Worm (Caenorhabditis elegans) whole organism, early embryonic: ENCODE measurements around the gene F10C2.7.

Experiments used
- B0310.2 ChIP-seq: sonication (generic microtip); optimal IDR thresholded peaks from 2 replicates; lab custom pipeline; 2016; ENCODE audit warnings: mild to moderate bottlenecking, missing genetic modification characterization, missing compliant biosample characterization
- F13C5.2 ChIP-seq: sonication (generic microtip); optimal IDR thresholded peaks from 2 replicates; lab custom pipeline; 2017; ENCODE audit warnings: mild to moderate bottlenecking, missing genetic modification characterization, inconsistent platforms, missing compliant biosample characterization
- aly-1 ChIP-seq: sonication (generic microtip); optimal IDR thresholded peaks from 2 replicates; lab custom pipeline; 2016; ENCODE audit warnings: missing genetic modification characterization, missing compliant biosample characterization
- ama-1 ChIP-seq: fragments of 150-350 bp; optimal IDR thresholded peaks from 2 replicates; lab custom pipeline; 2014
- ceh-13 ChIP-seq: fragments of 200-800 bp; sonication (Bioruptor generic); optimal IDR thresholded peaks from 2 replicates; lab custom pipeline; 2018; ENCODE audit warnings: mild to moderate bottlenecking, missing genetic modification characterization, missing compliant biosample characterization
- ceh-36 ChIP-seq: sonication (generic microtip); optimal IDR thresholded peaks from 2 replicates; lab custom pipeline; 2016; ENCODE audit warnings: missing genetic modification characterization, inconsistent platforms, missing compliant biosample characterization
- ets-7 ChIP-seq: sonication (generic microtip); optimal IDR thresholded peaks from 2 replicates; lab custom pipeline; 2016; ENCODE audit warnings: missing genotype, missing genetic modification characterization, missing compliant biosample characterization
- flt-1 ChIP-seq: fragments of 200-800 bp; sonication (Bioruptor generic); IDR thresholded peaks from 2 replicates; pipeline ENCODE4 v1.3.6; 2022; ENCODE audit warnings: missing genetic modification characterization, missing compliant biosample characterization
- hmbx-1 ChIP-seq: sonication (generic microtip); optimal IDR thresholded peaks from 2 replicates; lab custom pipeline; 2016; ENCODE audit warnings: mild to moderate bottlenecking, missing genetic modification characterization, missing compliant biosample characterization
- hmg-4 ChIP-seq: fragments of 200-800 bp; sonication (Bioruptor generic); optimal IDR thresholded peaks from 2 replicates; lab custom pipeline; 2018; ENCODE audit warnings: mild to moderate bottlenecking, missing genetic modification characterization, missing compliant biosample characterization
- hnd-1 ChIP-seq: sonication (generic microtip); optimal IDR thresholded peaks from 2 replicates; lab custom pipeline; 2016; ENCODE audit warnings: missing genetic modification characterization, missing compliant biosample characterization
- pes-1 ChIP-seq: fragments of 200-800 bp; sonication (Bioruptor generic); IDR thresholded peaks from 2 replicates; pipeline ENCODE4 v1.3.6; 2022; ENCODE audit warnings: missing genetic modification reagents, missing genetic modification characterization, missing compliant biosample characterization
- scrt-1 ChIP-seq: fragments of 200-800 bp; sonication (Bioruptor generic); IDR thresholded peaks from 2 replicates; pipeline ENCODE4 v1.3.6; 2022; ENCODE audit warnings: missing genetic modification characterization, missing compliant biosample characterization
- sea-1 ChIP-seq: fragments of 200-800 bp; sonication (Bioruptor generic); conservative IDR thresholded peaks from 2 replicates; pipeline ENCODE4 v1.3.6; 2022; ENCODE audit warnings: missing genetic modification characterization, missing compliant biosample characterization
- tbx-11 ChIP-seq: fragments of 200-800 bp; sonication (Bioruptor generic); IDR thresholded peaks from 2 replicates; pipeline ENCODE4 v1.3.6; 2022; ENCODE audit warnings: missing genetic modification characterization, missing compliant biosample characterization
- tbx-37 ChIP-seq: fragments of 200-800 bp; sonication (Bioruptor generic); conservative IDR thresholded peaks from 2 replicates; pipeline ENCODE4 v1.3.6; 2022; ENCODE audit warnings: missing genetic modification reagents, missing genetic modification characterization, missing compliant biosample characterization
- tra-4 ChIP-seq: sonication (generic microtip); optimal IDR thresholded peaks from 2 replicates; lab custom pipeline; 2017; ENCODE audit warnings: missing genetic modification characterization, missing compliant biosample characterization

Gene F10C2.7

ce11 chrV:12088773-12089172 is 35.1 kb downstream of the F10C2.7 start, which contains the start of gene R07B7.12:
R07B7.12 (plus strand) TSS chrV:12089073.
- no peak for TF ChIP-seq ceh-36
- no peak for TF ChIP-seq tbx-37
- TF ChIP-seq pes-1, result no peak
- TF ChIP-seq hnd-1 (tag; lab: Kevin White, UChicago), result no peak
- TF ChIP-seq flt-1 (GFP tag; lab: Robert Waterston, UW), result no peak
- no peak for TF ChIP-seq tra-4
- no peak for TF ChIP-seq hmbx-1
- TF ChIP-seq scrt-1, result no peak
- no peak for TF ChIP-seq B0310.2 (tag; lab: Kevin White, UChicago)
- no peak for TF ChIP-seq ama-1
- no peak for TF ChIP-seq hmg-4 (GFP tag; lab: Kevin White, UChicago)
- no peak for TF ChIP-seq aly-1 (tag; lab: Kevin White, UChicago)
- TF ChIP-seq ceh-13 (GFP tag; lab: Kevin White, UChicago), result no peak
- no peak for TF ChIP-seq tbx-11 (GFP tag; lab: Robert Waterston, UW)
- TF ChIP-seq sea-1 (GFP tag; lab: Robert Waterston, UW), result no peak
- TF ChIP-seq F13C5.2, result no peak
- no peak for TF ChIP-seq ets-7

- TF ChIP-seq hnd-1 (tag; lab: Kevin White, UChicago), result no peak
These were observed 38.1 kb downstream of the F10C2.7 start, which contains the start of gene nhr-206 for ce11 chrV:12091759-12092158. nhr-206 (plus strand) TSS chrV:12092006.

- TF ChIP-seq sea-1 (GFP tag; lab: Robert Waterston, UW), result no peak
- no peak for TF ChIP-seq hmbx-1
- no peak for TF ChIP-seq ceh-36
- no peak for TF ChIP-seq hmg-4 (GFP tag; lab: Kevin White, UChicago)
- TF ChIP-seq tra-4, result no peak
- no peak for TF ChIP-seq aly-1 (tag; lab: Kevin White, UChicago)
- no peak for TF ChIP-seq ets-7
- TF ChIP-seq ama-1, result no peak
- TF ChIP-seq pes-1, result no peak
- no peak for TF ChIP-seq F13C5.2
- no peak for TF ChIP-seq scrt-1
- no peak for TF ChIP-seq tbx-11 (GFP tag; lab: Robert Waterston, UW)
- no peak for TF ChIP-seq flt-1 (GFP tag; lab: Robert Waterston, UW)
- TF ChIP-seq ceh-13 (GFP tag; lab: Kevin White, UChicago), result no peak
- no peak for TF ChIP-seq tbx-37
- TF ChIP-seq hnd-1 (tag; lab: Kevin White, UChicago), result no peak
- TF ChIP-seq B0310.2 (tag; lab: Kevin White, UChicago), result no peak
These were observed 40.3 kb downstream of the F10C2.7 start, which contains the start of gene nhr-208 for ce11 chrV:12094030-12094429. nhr-208 (plus strand) TSS chrV:12094317.

- TF ChIP-seq ets-7 (no peak), tra-4 (no peak), hnd-1 (tag; lab: Kevin White, UChicago) (no peak), ceh-13 (GFP tag; lab: Kevin White, UChicago) (no peak), aly-1 (tag; lab: Kevin White, UChicago) (no peak), tbx-11 (GFP tag; lab: Robert Waterston, UW) (no peak), hmbx-1 (no peak), flt-1 (GFP tag; lab: Robert Waterston, UW) (no peak), ceh-36 (no peak), pes-1 (no peak), hmg-4 (GFP tag; lab: Kevin White, UChicago) (no peak), F13C5.2 (no peak), sea-1 (GFP tag; lab: Robert Waterston, UW) (no peak), ama-1 (no peak), scrt-1 (no peak), tbx-37 (no peak), B0310.2 (tag; lab: Kevin White, UChicago) (no peak)
These were observed 42.2 kb downstream of the F10C2.7 start, which contains the start of gene nhr-207 for ce11 chrV:12095865-12096264. nhr-207 (plus strand) TSS chrV:12096146.

ce11 chrV:12098123-12098522 is 44.4 kb downstream of the F10C2.7 start, which contains the start of gene nhr-209:
nhr-209 (plus strand) TSS chrV:12098149.
- TF ChIP-seq ceh-36 (no peak), tra-4 (no peak), hmg-4 (GFP tag; lab: Kevin White, UChicago) (no peak), flt-1 (GFP tag; lab: Robert Waterston, UW) (no peak), ama-1 (no peak), ceh-13 (GFP tag; lab: Kevin White, UChicago) (no peak), sea-1 (GFP tag; lab: Robert Waterston, UW) (no peak), ets-7 (no peak), scrt-1 (no peak), F13C5.2 (no peak), aly-1 (tag; lab: Kevin White, UChicago) (no peak), hnd-1 (tag; lab: Kevin White, UChicago) (no peak), B0310.2 (tag; lab: Kevin White, UChicago) (no peak)

ce11 chrV:12100794-12101343 is 47.2 kb downstream of the F10C2.7 start, which contains the start of gene nhr-154:
nhr-154 (plus strand) TSS chrV:12101293.
- no peak for TF ChIP-seq pes-1
- TF ChIP-seq flt-1 (GFP tag; lab: Robert Waterston, UW), result no peak
- no peak for TF ChIP-seq hnd-1 (tag; lab: Kevin White, UChicago)
- no peak for TF ChIP-seq ceh-13 (GFP tag; lab: Kevin White, UChicago)
- TF ChIP-seq ama-1, result no peak
- TF ChIP-seq aly-1 (tag; lab: Kevin White, UChicago), result no peak
- TF ChIP-seq sea-1 (GFP tag; lab: Robert Waterston, UW), result no peak
- no peak for TF ChIP-seq scrt-1
- TF ChIP-seq tbx-37, result no peak

ce11 chrV:12103920-12104319 is 50.2 kb downstream of the F10C2.7 start, which contains the start of gene nhr-153:
nhr-153 (plus strand) TSS chrV:12104220.
- TF ChIP-seq ceh-36, result no peak
- no peak for TF ChIP-seq ceh-13 (GFP tag; lab: Kevin White, UChicago)
- TF ChIP-seq flt-1 (GFP tag; lab: Robert Waterston, UW), result no peak
- no peak for TF ChIP-seq hmbx-1
- TF ChIP-seq sea-1 (GFP tag; lab: Robert Waterston, UW), result no peak
- TF ChIP-seq tra-4, result no peak
- no peak for TF ChIP-seq tbx-37
- TF ChIP-seq tbx-11 (GFP tag; lab: Robert Waterston, UW), result no peak
- TF ChIP-seq hnd-1 (tag; lab: Kevin White, UChicago), result no peak
- no peak for TF ChIP-seq B0310.2 (tag; lab: Kevin White, UChicago)
- no peak for TF ChIP-seq aly-1 (tag; lab: Kevin White, UChicago)
- TF ChIP-seq hmg-4 (GFP tag; lab: Kevin White, UChicago), result no peak
- TF ChIP-seq scrt-1, result no peak
